Fruit fly (Drosophila melanogaster) whole organism, embryonic: Measurements from ENCODE around the gene Tep1.
A peak's percentile ranks its signal among the peaks of the same experiment; 100 is the strongest.

Experiments used
- Atf-2 ChIP-seq: fragments of 200-800 bp; sonication (Bioruptor generic); optimal IDR thresholded peaks from 2 replicates; lab custom pipeline; 2016; ENCODE audit warnings: missing biosample characterization, missing genetic modification characterization
- BEAF-32 ChIP-seq: fragments of 200-800 bp; sonication (Bioruptor generic); optimal IDR thresholded peaks from 3 replicates; lab custom pipeline; 2017; ENCODE audit warnings: missing biosample characterization, missing genetic modification characterization, mild to moderate bottlenecking, moderate library complexity, missing genetic modification reagents
- CG10654 ChIP-seq: fragments of 200-800 bp; sonication (Bioruptor generic); optimal IDR thresholded peaks from 2 replicates; lab custom pipeline; 2016; ENCODE audit warnings: missing biosample characterization, missing genetic modification characterization
- CG11398 ChIP-seq: fragments of 200-800 bp; sonication (Bioruptor generic); optimal IDR thresholded peaks from 2 replicates; lab custom pipeline; 2016; ENCODE audit warnings: missing biosample characterization, missing genetic modification characterization
- CG12769 ChIP-seq: fragments of 200-800 bp; sonication (Bioruptor generic); optimal IDR thresholded peaks from 2 replicates; lab custom pipeline; 2019; ENCODE audit warnings: missing biosample characterization, mild to moderate bottlenecking, missing genetic modification characterization, moderate library complexity
- CG13123 ChIP-seq: fragments of 200-800 bp; sonication (Bioruptor generic); optimal IDR thresholded peaks from 2 replicates; lab custom pipeline; 2016; ENCODE audit warnings: missing biosample characterization, missing genetic modification characterization
- CG13287 ChIP-seq: fragments of 200-800 bp; sonication (Bioruptor generic); IDR thresholded peaks from 2 replicates; pipeline ENCODE4 v1.3.6; 2022; ENCODE audit warnings: missing biosample characterization, missing genetic modification characterization; ENCODE audit not compliant: partially characterized antibody
- CG14050 ChIP-seq: fragments of 200-800 bp; sonication (Bioruptor generic); IDR thresholded peaks from 3 replicates; pipeline ENCODE4 v1.3.6; 2022; ENCODE audit warnings: missing biosample characterization, missing genetic modification characterization
- CG14667 ChIP-seq: fragments of 200-800 bp; sonication (Bioruptor generic); IDR thresholded peaks from 2 replicates; pipeline ENCODE4 v1.3.6; 2022; ENCODE audit warnings: missing biosample characterization, missing genetic modification characterization
- CG15514 ChIP-seq: fragments of 200-800 bp; sonication (Bioruptor generic); optimal IDR thresholded peaks from 3 replicates; lab custom pipeline; 2017; ENCODE audit warnings: missing biosample characterization, missing genetic modification characterization, mild to moderate bottlenecking, moderate library complexity, missing genetic modification reagents
- CG17802 ChIP-seq: fragments of 200-800 bp; sonication (Bioruptor generic); optimal IDR thresholded peaks from 2 replicates; lab custom pipeline; 2018; ENCODE audit warnings: missing biosample characterization, mild to moderate bottlenecking, missing genetic modification characterization, moderate library complexity
- CG18599 ChIP-seq: fragments of 200-800 bp; sonication (Bioruptor generic); optimal IDR thresholded peaks from 3 replicates; lab custom pipeline; 2017; ENCODE audit warnings: missing biosample characterization, missing genetic modification characterization, mild to moderate bottlenecking, moderate library complexity, missing genetic modification reagents
- CG6272 ChIP-seq: fragments of 200-800 bp; sonication (Bioruptor generic); IDR thresholded peaks from 2 replicates; pipeline ENCODE4 v1.3.6; 2022; ENCODE audit warnings: missing biosample characterization, missing genetic modification characterization
- CG6683 ChIP-seq: fragments of 200-800 bp; sonication (Bioruptor generic); optimal IDR thresholded peaks from 2 replicates; lab custom pipeline; 2017; ENCODE audit warnings: missing biosample characterization, mild to moderate bottlenecking, missing genetic modification characterization, missing genetic modification reagents
- CG6791 ChIP-seq: fragments of 200-800 bp; sonication (Bioruptor generic); IDR thresholded peaks from 3 replicates; pipeline ENCODE4 v1.3.6; 2022; ENCODE audit warnings: missing biosample characterization, missing genetic modification characterization; ENCODE audit not compliant: partially characterized antibody
- CG6854 ChIP-seq: fragments of 200-800 bp; sonication (Bioruptor generic); optimal IDR thresholded peaks from 3 replicates; lab custom pipeline; 2017; ENCODE audit warnings: missing biosample characterization, mild to moderate bottlenecking, missing genetic modification characterization
- CG7357 ChIP-seq: fragments of 200-800 bp; sonication (Bioruptor generic); IDR thresholded peaks from 3 replicates; pipeline ENCODE4 v1.3.6; 2022; ENCODE audit warnings: missing biosample characterization, missing genetic modification characterization
- CG8290 ChIP-seq, 3 experiments: fragments of 200-800 bp; sonication (Bioruptor generic); optimal IDR thresholded peaks; 2 replicates each; lab custom pipeline; 2016 to 2019; ENCODE audit warnings: missing biosample characterization in 3 of 3, missing genetic modification characterization in 3 of 3, mild to moderate bottlenecking in 2 of 3, moderate library complexity in 1 of 3
- CkIIα-i1 ChIP-seq: fragments of 200-800 bp; sonication (Bioruptor generic); IDR thresholded peaks from 2 replicates; pipeline ENCODE4 v1.3.6; 2022; ENCODE audit warnings: missing biosample characterization, missing genetic modification characterization
- E2f1 ChIP-seq: fragments of 200-800 bp; sonication (Bioruptor generic); IDR thresholded peaks from 2 replicates; pipeline ENCODE4 v1.3.6; 2022; ENCODE audit warnings: missing biosample characterization, missing genetic modification characterization
- Gug ChIP-seq: fragments of 200-800 bp; sonication (Bioruptor generic); IDR thresholded peaks from 4 replicates; pipeline ENCODE4 v1.3.6; 2022; ENCODE audit warnings: missing biosample characterization, missing genetic modification characterization
- H2.0 ChIP-seq: fragments of 200-800 bp; sonication (Bioruptor generic); IDR thresholded peaks from 2 replicates; pipeline ENCODE4 v1.3.6; 2022; ENCODE audit warnings: missing biosample characterization, missing genetic modification characterization
- HLH3B ChIP-seq: fragments of 200-800 bp; sonication (Bioruptor generic); IDR thresholded peaks from 2 replicates; pipeline ENCODE4 v1.3.6; 2022; ENCODE audit warnings: missing biosample characterization, missing genetic modification characterization
- Hmr ChIP-seq: fragments of 200-800 bp; sonication (Bioruptor generic); optimal IDR thresholded peaks from 3 replicates; lab custom pipeline; 2017; ENCODE audit warnings: mild to moderate bottlenecking, missing biosample characterization, missing genetic modification reagents, missing genetic modification characterization
- Hr3 ChIP-seq: fragments of 200-800 bp; sonication (Bioruptor generic); optimal IDR thresholded peaks from 3 replicates; lab custom pipeline; 2016; ENCODE audit warnings: missing biosample characterization, missing genetic modification characterization
- Mad ChIP-seq: fragments of 200-800 bp; sonication (Bioruptor generic); optimal IDR thresholded peaks from 2 replicates; lab custom pipeline; 2016; ENCODE audit warnings: missing biosample characterization, missing genetic modification characterization
- Meics ChIP-seq: fragments of 200-800 bp; sonication (Bioruptor generic); optimal IDR thresholded peaks from 2 replicates; lab custom pipeline; 2017; ENCODE audit warnings: missing biosample characterization, mild to moderate bottlenecking, missing genetic modification characterization
- Neu2 ChIP-seq: fragments of 200-800 bp; sonication (Bioruptor generic); optimal IDR thresholded peaks from 3 replicates; lab custom pipeline; 2016; ENCODE audit warnings: missing biosample characterization, missing genetic modification characterization, borderline replicate concordance
- Pdp1 ChIP-seq, 2 experiments: fragments of 200-800 bp; sonication (Bioruptor generic); optimal IDR thresholded peaks; 3 replicates each; lab custom pipeline; 2016; ENCODE audit warnings: missing biosample characterization in 2 of 2, missing genetic modification characterization in 2 of 2, mild to moderate bottlenecking in 1 of 2, moderate library complexity in 1 of 2
- Ssrp ChIP-seq: fragments of 200-800 bp; sonication (Bioruptor generic); optimal IDR thresholded peaks from 2 replicates; lab custom pipeline; 2018; ENCODE audit warnings: missing biosample characterization, mild to moderate bottlenecking, missing genetic modification characterization, moderate library complexity
- bbx ChIP-seq: fragments of 200-800 bp; sonication (Bioruptor generic); IDR thresholded peaks from 2 replicates; pipeline ENCODE4 v1.3.6; 2022; ENCODE audit warnings: missing biosample characterization, missing genetic modification characterization; ENCODE audit not compliant: partially characterized antibody
- chif ChIP-seq, 2 experiments: fragments of 200-800 bp; sonication (Bioruptor generic); optimal IDR thresholded peaks; 3 replicates each; lab custom pipeline; 2016; ENCODE audit warnings: missing biosample characterization in 2 of 2, missing genetic modification characterization in 2 of 2
- ci ChIP-seq: fragments of 200-800 bp; sonication (Bioruptor generic); IDR thresholded peaks from 3 replicates; pipeline ENCODE4 v1.3.6; 2022; ENCODE audit warnings: missing biosample characterization, missing genetic modification characterization
- crc ChIP-seq: fragments of 200-800 bp; sonication (Bioruptor generic); optimal IDR thresholded peaks from 2 replicates; lab custom pipeline; 2016; ENCODE audit warnings: missing biosample characterization, missing genetic modification characterization
- croc ChIP-seq: fragments of 200-800 bp; sonication (Bioruptor generic); conservative IDR thresholded peaks from 3 replicates; pipeline ENCODE4 v1.3.6; 2022; ENCODE audit warnings: missing biosample characterization, missing genetic modification characterization
- dimm ChIP-seq: fragments of 200-800 bp; sonication (Bioruptor generic); IDR thresholded peaks from 2 replicates; pipeline ENCODE4 v1.3.6; 2022; ENCODE audit warnings: missing biosample characterization, missing genetic modification characterization
- dmrt11E ChIP-seq: fragments of 200-800 bp; sonication (Bioruptor generic); optimal IDR thresholded peaks from 3 replicates; lab custom pipeline; 2018; ENCODE audit warnings: missing biosample characterization, mild to moderate bottlenecking, missing genetic modification characterization, moderate library complexity
- esg ChIP-seq: fragments of 200-800 bp; sonication (Bioruptor generic); conservative IDR thresholded peaks from 2 replicates; pipeline ENCODE4 v1.3.6; 2022; ENCODE audit warnings: missing biosample characterization, missing genetic modification characterization
- h ChIP-seq: fragments of >200 bp; optimal IDR thresholded peaks from 2 replicates; lab custom pipeline; 2017
- hb ChIP-seq: fragments of 200-800 bp; sonication (Bioruptor generic); IDR thresholded peaks from 3 replicates; pipeline ENCODE4 v1.3.6; 2022; ENCODE audit warnings: missing biosample characterization, missing genetic modification characterization; ENCODE audit not compliant: partially characterized antibody
- klu ChIP-seq: fragments of 200-800 bp; sonication (Bioruptor generic); IDR thresholded peaks from 2 replicates; pipeline ENCODE4 v1.3.6; 2022; ENCODE audit warnings: missing biosample characterization, missing genetic modification characterization
- knrl ChIP-seq: fragments of 200-800 bp; sonication (Bioruptor generic); IDR thresholded peaks from 3 replicates; pipeline ENCODE4 v1.3.6; 2022; ENCODE audit warnings: missing biosample characterization, missing genetic modification characterization; ENCODE audit not compliant: partially characterized antibody
- mirr ChIP-seq: fragments of 200-800 bp; sonication (Bioruptor generic); optimal IDR thresholded peaks from 3 replicates; lab custom pipeline; 2018; ENCODE audit warnings: missing biosample characterization, mild to moderate bottlenecking, missing genetic modification characterization
- oc ChIP-seq: fragments of 200-800 bp; sonication (Bioruptor generic); optimal IDR thresholded peaks from 2 replicates; lab custom pipeline; 2018; ENCODE audit warnings: missing biosample characterization, mild to moderate bottlenecking, missing genetic modification characterization, moderate library complexity
- pzg ChIP-seq: fragments of 200-800 bp; sonication (Bioruptor generic); optimal IDR thresholded peaks from 3 replicates; lab custom pipeline; 2018; ENCODE audit warnings: missing biosample characterization, mild to moderate bottlenecking, missing genetic modification characterization, moderate library complexity
- unc-4 ChIP-seq: fragments of 200-800 bp; sonication (Bioruptor generic); IDR thresholded peaks from 2 replicates; pipeline ENCODE4 v1.3.6; 2022; ENCODE audit warnings: missing biosample characterization, missing genetic modification characterization; ENCODE audit not compliant: partially characterized antibody
- vvl ChIP-seq: fragments of 200-800 bp; sonication (Bioruptor generic); IDR thresholded peaks from 2 replicates; pipeline ENCODE4 v1.3.6; 2022; ENCODE audit warnings: missing biosample characterization, missing genetic modification characterization

Gene Tep1

DNA sequence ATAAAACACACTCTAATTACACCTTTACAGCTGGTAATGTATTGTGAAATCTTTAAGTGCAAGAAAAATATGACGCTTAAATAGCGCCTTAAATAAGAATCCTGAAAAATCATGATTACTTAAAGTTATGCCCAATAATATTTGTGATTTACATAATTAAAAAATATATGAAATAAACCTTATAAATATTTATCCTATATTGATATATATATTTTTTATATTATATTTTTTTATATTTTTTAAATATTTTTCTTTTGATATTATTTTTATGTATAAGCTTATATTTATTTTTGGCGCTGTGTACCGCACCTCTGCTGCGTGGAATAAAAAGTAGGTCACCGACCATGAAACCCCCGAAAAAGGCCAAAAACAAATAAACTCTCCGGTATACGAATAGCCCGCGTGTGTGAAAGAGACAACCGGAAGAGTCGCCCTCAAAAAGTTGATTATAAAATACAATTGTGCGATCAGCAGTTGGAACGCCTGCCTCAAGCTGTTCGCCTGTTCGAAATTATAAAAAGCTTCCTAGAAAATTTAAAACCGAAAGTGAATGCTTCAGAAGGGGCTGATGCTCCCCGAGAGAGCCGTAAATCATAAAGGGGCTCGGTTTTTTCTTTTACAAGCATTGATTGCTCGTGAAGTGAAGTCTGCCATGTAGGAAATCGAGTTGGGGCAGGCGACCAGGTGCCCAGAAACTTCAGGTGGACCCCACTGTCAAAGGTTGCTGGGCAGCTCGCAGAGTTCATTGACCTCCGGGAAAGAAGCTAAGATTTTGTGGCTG is 15.1 kb upstream of the Tep1 start (continued):
- peak; percentile 55; the same call in 1 of the 2 replicates for TF ChIP-seq bbx
- no peak for TF ChIP-seq CG14667 (GFP tag; lab: Robert Waterston, UW)
- 0 out of 2 replicates have a peak, but pooled peaks have one; percentile 20 for TF ChIP-seq unc-4 (GFP tag; lab: Robert Waterston, UW)
- no peak for TF ChIP-seq BEAF-32 (GFP tag; lab: Kevin White, UChicago)
- peak; percentile 52; the same call in 1 of the 2 replicates for TF ChIP-seq CG13287 (GFP tag; lab: Robert Waterston, UW)
- TF ChIP-seq h: no peak
- TF ChIP-seq E2f1 (GFP tag; lab: Robert Waterston, UW): peak; percentile 24; the same call in 1 of the 2 replicates
- TF ChIP-seq CG13123 (GFP tag; lab: Kevin White, UChicago): no peak
- TF ChIP-seq CG6854 (GFP tag; lab: Kevin White, UChicago): peak; percentile 52
- TF ChIP-seq CG11398: no peak
- TF ChIP-seq CkIIα-i1: no peak
- peak; percentile 75 for TF ChIP-seq ci
- peak; percentile 73 for TF ChIP-seq Ssrp (tag; lab: Kevin White, UChicago)
- TF ChIP-seq vvl (GFP tag; lab: Robert Waterston, UW): peak; percentile 74
- 0 out of 2 replicates have a peak, but pooled peaks have one; percentile 4 for TF ChIP-seq esg
- no peak for TF ChIP-seq klu
- no peak for TF ChIP-seq CG7357 (GFP tag; lab: Robert Waterston, UW)
- TF ChIP-seq CG18599 (GFP tag; lab: Kevin White, UChicago): peak; percentile 43
- no peak for TF ChIP-seq HLH3B (GFP tag; lab: Robert Waterston, UW)
- TF ChIP-seq crc (GFP tag; lab: Kevin White, UChicago): no peak
- no peak for TF ChIP-seq Mad (GFP tag; lab: Kevin White, UChicago)
- TF ChIP-seq dmrt11E (tag; lab: Kevin White, UChicago): peak; percentile 56
- peak; percentile 69 for TF ChIP-seq Meics (GFP tag; lab: Kevin White, UChicago)
- peak; percentile 40 for TF ChIP-seq Hmr (GFP tag; lab: Kevin White, UChicago)
- TF ChIP-seq croc (GFP tag; lab: Robert Waterston, UW): no peak
- peak; percentile 4 for TF ChIP-seq CG15514 (GFP tag; lab: Kevin White, UChicago)

DNA sequence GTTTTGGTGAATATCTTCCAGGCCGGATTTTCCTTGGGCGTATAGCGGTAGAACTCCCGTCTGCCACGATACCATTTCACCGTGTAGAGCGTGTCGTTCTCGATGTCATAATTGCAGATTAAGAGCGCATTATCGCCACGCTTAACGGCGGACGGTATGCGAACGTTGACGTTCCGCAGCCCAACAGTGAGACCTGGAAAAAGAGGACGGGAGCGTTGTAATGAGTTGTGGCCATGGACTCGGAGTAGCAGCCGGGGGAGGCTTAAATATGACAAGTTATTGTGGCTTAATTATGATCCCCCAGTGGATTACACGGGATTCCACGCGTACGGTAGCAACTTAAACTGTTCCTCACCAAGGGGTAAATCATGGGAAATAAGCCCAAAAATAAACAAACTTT is 14.5 kb upstream of the Tep1 start:
- TF ChIP-seq CG18599 (GFP tag; lab: Kevin White, UChicago) (no peak), CG17802 (peak; percentile 42), CG8290 (GFP tag; optimal IDR thresholded peaks at IDR 0.05; lab: Kevin White, UChicago) (no peak), CG8290 (tag; optimal IDR thresholded peaks at IDR 0.05; lab: Kevin White, UChicago) (peak in 1 of 2 experiments; percentile 47), oc (peak; percentile 42), CG6791 (GFP tag; lab: Robert Waterston, UW) (0 out of 3 replicates have a peak, but pooled peaks have one; percentile 25), CG10654 (no peak), Pdp1 (GFP tag; optimal IDR thresholded peaks at IDR 0.05; lab: Kevin White, UChicago) (peak in 1 of 2 experiments; percentile 36), H2.0 (GFP tag; lab: Robert Waterston, UW) (0 out of 2 replicates have a peak, but pooled peaks have one; percentile 32), klu (no peak), CG6272 (GFP tag; lab: Robert Waterston, UW) (0 out of 2 replicates have a peak, but pooled peaks have one; percentile 50), CG12769 (tag; lab: Kevin White, UChicago) (peak; percentile 67), knrl (no peak), Atf-2 (GFP tag; lab: Kevin White, UChicago) (no peak), pzg (GFP tag; lab: Kevin White, UChicago) (no peak), CG13287 (GFP tag; lab: Robert Waterston, UW) (no peak), dimm (GFP tag; lab: Robert Waterston, UW) (no peak), mirr (GFP tag; lab: Kevin White, UChicago) (peak; percentile 57), Neu2 (GFP tag; lab: Kevin White, UChicago) (no peak), hb (GFP tag; lab: Robert Waterston, UW) (no peak), chif (GFP tag; optimal IDR thresholded peaks at IDR 0.05; lab: Kevin White, UChicago) (no peak), CG6683 (GFP tag; lab: Kevin White, UChicago) (no peak), Gug (GFP tag; lab: Robert Waterston, UW) (peak; percentile 35; the same call in 1 of the 4 replicates), HLH3B (GFP tag; lab: Robert Waterston, UW) (0 out of 2 replicates have a peak, but pooled peaks have one; percentile 26), Hr3 (GFP tag; lab: Kevin White, UChicago) (no peak), CG14050 (peak; percentile 17; the same call in 1 of the 3 replicates)
